Worm (Caenorhabditis elegans): ENCODE data around the gene F54D10.4.

The F54D10.4 gene

DNA sequence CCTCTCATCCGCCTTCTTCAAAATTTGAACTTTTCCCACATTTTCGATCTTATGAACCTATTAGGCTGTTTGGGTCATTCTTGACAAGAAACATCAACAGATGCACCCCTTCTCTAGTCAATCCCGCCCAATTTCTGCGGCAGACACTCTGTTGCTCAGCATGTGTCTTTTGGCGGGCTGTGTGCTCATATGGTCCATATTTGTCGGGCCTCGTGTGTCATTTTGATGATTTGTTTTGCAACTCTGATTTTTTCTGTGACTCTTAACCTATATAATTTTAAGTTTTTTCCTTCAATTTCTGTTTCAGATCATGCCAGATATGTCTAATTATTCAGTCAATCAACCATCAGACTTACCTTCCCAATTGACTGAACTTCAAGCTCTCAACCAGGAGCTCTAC, 19.7 kb downstream of the F54D10.4 start, which contains the start of gene T24E12.13:
Gene T24E12.13 (plus strand): TSS at position 301 of the 400 bp plus-strand sequence.
- TF ChIP-seq ces-1 (GFP tag; optimal IDR thresholded peaks at IDR 0.05) (no peak), snu-23 (GFP tag; optimal IDR thresholded peaks at IDR 0.05) (no peak), ztf-11 (tag; optimal IDR thresholded peaks at IDR 0.05) (no peak), lin-15B (tag; optimal IDR thresholded peaks at IDR 0.05) (no peak), mdl-1 (tag; optimal IDR thresholded peaks at IDR 0.05) (no peak), hlh-17 (GFP tag; optimal IDR thresholded peaks at IDR 0.05; ENCODE audit: borderline replicate concordance) (no peak), dsc-1 (tag; optimal IDR thresholded peaks at IDR 0.05) (no peak), xbp-1 (tag; optimal IDR thresholded peaks at IDR 0.05) (no peak), efl-1 (optimal IDR thresholded peaks at IDR 0.05) (no peak), efl-1 (GFP tag; optimal IDR thresholded peaks at IDR 0.05 in 1 of 2) (no peak), nhr-84 (tag; optimal IDR thresholded peaks at IDR 0.05) (no peak), efl-3 (GFP tag; optimal IDR thresholded peaks at IDR 0.05) (no peak), mab-9 (GFP tag; IDR thresholded peaks at IDR 0.05) (no peak), fos-1 (tag; optimal IDR thresholded peaks at IDR 0.05) (no peak), nhr-11 (tag; optimal IDR thresholded peaks at IDR 0.05) (no peak), mep-1 (tag; optimal IDR thresholded peaks at IDR 0.05) (no peak), rnt-1 (tag; optimal IDR thresholded peaks at IDR 0.05) (no peak), pax-3 (tag; optimal IDR thresholded peaks at IDR 0.05) (no peak), tbx-2 (tag; optimal IDR thresholded peaks at IDR 0.05) (no peak)

- peak in 1 of 2 experiments; percentile 70 for TF ChIP-seq lin-35 (GFP tag; optimal IDR thresholded peaks at IDR 0.05)
- no peak for TF ChIP-seq unc-30 (tag; optimal IDR thresholded peaks at IDR 0.05)
- no peak for TF ChIP-seq ets-5 (GFP tag; IDR thresholded peaks at IDR 0.05)
- TF ChIP-seq efl-1 (optimal IDR thresholded peaks at IDR 0.05): no peak
- TF ChIP-seq efl-1 (GFP tag; optimal IDR thresholded peaks at IDR 0.05 in 1 of 2): peak in 1 of 2 experiments; percentile 84
- TF ChIP-seq fkh-8 (tag; optimal IDR thresholded peaks at IDR 0.05): peak; percentile 9
- no peak for TF ChIP-seq hlh-17 (GFP tag; optimal IDR thresholded peaks at IDR 0.05; ENCODE audit: borderline replicate concordance)
- TF ChIP-seq ceh-8 (GFP tag; optimal IDR thresholded peaks at IDR 0.05): peak; percentile 87
- TF ChIP-seq mep-1 (tag; optimal IDR thresholded peaks at IDR 0.05): no peak
- TF ChIP-seq sptf-1 (tag; optimal IDR thresholded peaks at IDR 0.05): no peak
- no peak for TF ChIP-seq ceh-82 (tag; optimal IDR thresholded peaks at IDR 0.05)
- peak; percentile 51 for TF ChIP-seq nhr-20 (tag; optimal IDR thresholded peaks at IDR 0.05)
- no peak for TF ChIP-seq irx-1 (tag; optimal IDR thresholded peaks at IDR 0.05)
- TF ChIP-seq nhr-19 (GFP tag; conservative IDR thresholded peaks at IDR 0.05): 0 out of 2 replicates have a peak, but pooled peaks have one; percentile 6
- TF ChIP-seq nhr-71 (tag; optimal IDR thresholded peaks at IDR 0.05): no peak
- TF ChIP-seq zip-4 (GFP tag; optimal IDR thresholded peaks at IDR 0.05): no peak
- no peak for TF ChIP-seq pag-3 (tag; optimal IDR thresholded peaks at IDR 0.05; ENCODE audit: borderline replicate concordance, insufficient read depth)
- peak in 1 of 2 experiments; percentile 58 for TF ChIP-seq lsy-2 (tag; optimal IDR thresholded peaks at IDR 0.05)
- no peak for TF ChIP-seq unc-62 (GFP tag; optimal IDR thresholded peaks at IDR 0.05)
- TF ChIP-seq ama-1 (optimal IDR thresholded peaks at IDR 0.05): no peak
- TF ChIP-seq fos-1 (tag; optimal IDR thresholded peaks at IDR 0.05): peak; percentile 4
- TF ChIP-seq nhr-76 (tag; optimal IDR thresholded peaks at IDR 0.05): no peak
- no peak for TF ChIP-seq lin-15B (tag; optimal IDR thresholded peaks at IDR 0.05)
- peak; percentile 91 for TF ChIP-seq tlp-1 (tag; optimal IDR thresholded peaks at IDR 0.05)
- peak; percentile 100 for TF ChIP-seq elt-2 (tag; optimal IDR thresholded peaks at IDR 0.05)
- TF ChIP-seq lin-13 (GFP tag; optimal IDR thresholded peaks at IDR 0.05): no peak
- no peak for TF ChIP-seq ces-1 (GFP tag; optimal IDR thresholded peaks at IDR 0.05)
- peak; percentile 88 for TF ChIP-seq jun-1 (tag; optimal IDR thresholded peaks at IDR 0.05)
- TF ChIP-seq isw-1 (GFP tag; IDR thresholded peaks at IDR 0.05): no peak
- TF ChIP-seq unc-130 (tag; optimal IDR thresholded peaks at IDR 0.05): no peak
- TF ChIP-seq egl-13 (tag; optimal IDR thresholded peaks at IDR 0.05): no peak
- no peak for TF ChIP-seq egl-27 (tag; optimal IDR thresholded peaks at IDR 0.05)
- TF ChIP-seq nhr-90 (tag; optimal IDR thresholded peaks at IDR 0.05; ENCODE audit: poor library complexity): peak; percentile 47
- TF ChIP-seq mab-9 (GFP tag; IDR thresholded peaks at IDR 0.05): no peak
- no peak for TF ChIP-seq sup-37 (GFP tag; optimal IDR thresholded peaks at IDR 0.05)
- TF ChIP-seq ceh-90 (tag; optimal IDR thresholded peaks at IDR 0.05): no peak
- no peak for TF ChIP-seq lin-14 (GFP tag; optimal IDR thresholded peaks at IDR 0.05)
- peak; percentile 99 for TF ChIP-seq pqm-1 (tag; optimal IDR thresholded peaks at IDR 0.05)
- no peak for TF ChIP-seq nhr-85 (tag)
- no peak for TF ChIP-seq unc-98 (GFP tag; IDR thresholded peaks at IDR 0.05)
Observed at ce11 chrII:3786538-3786937, 20.3 kb downstream of the F54D10.4 start.
